Fruit fly (Drosophila melanogaster) whole organism: ENCODE measurements around the gene CG16710.

Source experiments
- EcR ChIP-seq, 2 experiments: fragments of >200 bp; optimal IDR thresholded peaks; 2 replicates each; lab custom pipeline; 2017; ENCODE audit warnings: missing biosample characterization in 2 of 2, missing genetic modification characterization in 2 of 2, missing genetic modification reagents in 2 of 2
- pan ChIP-seq: fragments of >200 bp; optimal IDR thresholded peaks from 2 replicates; lab custom pipeline; 2017

dm6 chr3R:23732990-23733512 lies 50.7 kb downstream of the CG16710 start, which contains the start of the genes Hmgcr and Rpn9:
- no peak for TF ChIP-seq EcR (GFP tag; optimal IDR thresholded peaks at IDR 0.05; lab: Kevin White, UChicago)
- TF ChIP-seq pan (lab: Kevin White, UChicago), result no peak
